Worm (Caenorhabditis elegans) whole organism, early embryonic: ENCODE results near the gene T25D1.1.

ENCODE experiments used
- B0310.2 ChIP-seq: sonication (generic microtip); optimal IDR thresholded peaks from 2 replicates; lab custom pipeline; 2016; ENCODE audit warnings: mild to moderate bottlenecking, missing genetic modification characterization, missing compliant biosample characterization
- F13C5.2 ChIP-seq: sonication (generic microtip); optimal IDR thresholded peaks from 2 replicates; lab custom pipeline; 2017; ENCODE audit warnings: mild to moderate bottlenecking, missing genetic modification characterization, inconsistent platforms, missing compliant biosample characterization
- ama-1 ChIP-seq: fragments of 150-350 bp; optimal IDR thresholded peaks from 2 replicates; lab custom pipeline; 2014
- ceh-13 ChIP-seq: fragments of 200-800 bp; sonication (Bioruptor generic); optimal IDR thresholded peaks from 2 replicates; lab custom pipeline; 2018; ENCODE audit warnings: mild to moderate bottlenecking, missing genetic modification characterization, missing compliant biosample characterization
- ceh-36 ChIP-seq: sonication (generic microtip); optimal IDR thresholded peaks from 2 replicates; lab custom pipeline; 2016; ENCODE audit warnings: missing genetic modification characterization, inconsistent platforms, missing compliant biosample characterization
- ets-7 ChIP-seq: sonication (generic microtip); optimal IDR thresholded peaks from 2 replicates; lab custom pipeline; 2016; ENCODE audit warnings: missing genotype, missing genetic modification characterization, missing compliant biosample characterization
- hmbx-1 ChIP-seq: sonication (generic microtip); optimal IDR thresholded peaks from 2 replicates; lab custom pipeline; 2016; ENCODE audit warnings: mild to moderate bottlenecking, missing genetic modification characterization, missing compliant biosample characterization
- hmg-4 ChIP-seq: fragments of 200-800 bp; sonication (Bioruptor generic); optimal IDR thresholded peaks from 2 replicates; lab custom pipeline; 2018; ENCODE audit warnings: mild to moderate bottlenecking, missing genetic modification characterization, missing compliant biosample characterization
- scrt-1 ChIP-seq: fragments of 200-800 bp; sonication (Bioruptor generic); IDR thresholded peaks from 2 replicates; pipeline ENCODE4 v1.3.6; 2022; ENCODE audit warnings: missing genetic modification characterization, missing compliant biosample characterization
- tra-4 ChIP-seq: sonication (generic microtip); optimal IDR thresholded peaks from 2 replicates; lab custom pipeline; 2017; ENCODE audit warnings: missing genetic modification characterization, missing compliant biosample characterization

DNA sequence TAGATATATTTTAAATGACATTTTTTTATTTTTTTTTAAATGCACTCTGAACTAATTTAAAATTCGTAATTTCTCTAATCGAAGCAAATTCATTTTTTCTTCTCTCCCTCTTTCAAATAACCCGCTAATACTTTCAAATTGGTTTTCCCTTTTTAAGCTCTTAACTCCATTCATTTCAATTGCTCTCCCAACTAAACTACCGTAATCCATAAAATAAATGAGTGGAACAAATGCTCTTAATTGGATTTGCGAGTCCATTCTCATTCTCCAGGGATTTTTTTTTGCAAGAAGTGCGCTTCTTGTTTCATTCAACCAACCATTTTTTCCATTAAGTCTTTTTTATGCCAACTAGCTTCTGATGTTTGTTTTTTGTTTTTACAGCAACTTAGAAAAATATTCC, 38.6 kb upstream of the T25D1.1 start:
- no peak for TF ChIP-seq ceh-13 (GFP tag; lab: Kevin White, UChicago)
- TF ChIP-seq hmg-4 = no peak
- no peak for TF ChIP-seq hmbx-1 (tag; lab: Kevin White, UChicago)
- no peak for TF ChIP-seq tra-4 (tag; lab: Kevin White, UChicago)
- no peak for TF ChIP-seq ceh-36 (tag; lab: Kevin White, UChicago)
- no peak for TF ChIP-seq ets-7 (tag; lab: Kevin White, UChicago)
- TF ChIP-seq B0310.2 = no peak
- no peak for TF ChIP-seq ama-1 (lab: Kevin White, UChicago)
- no peak for TF ChIP-seq scrt-1 (GFP tag; lab: Robert Waterston, UW)
- no peak for TF ChIP-seq F13C5.2 (tag; lab: Kevin White, UChicago)
